Fruit fly (Drosophila melanogaster) whole organism, larva: ENCODE results near the gene CG43845.
A peak's percentile ranks its signal among the peaks of the same experiment; 100 is the strongest.

Experiments
- noc ChIP-seq: fragments of 200-800 bp; sonication (Bioruptor generic); optimal IDR thresholded peaks from 3 replicates; lab custom pipeline; 2019; ENCODE audit warnings: missing biosample characterization, mild to moderate bottlenecking, missing genetic modification characterization, moderate library complexity

CG43845 gene

DNA sequence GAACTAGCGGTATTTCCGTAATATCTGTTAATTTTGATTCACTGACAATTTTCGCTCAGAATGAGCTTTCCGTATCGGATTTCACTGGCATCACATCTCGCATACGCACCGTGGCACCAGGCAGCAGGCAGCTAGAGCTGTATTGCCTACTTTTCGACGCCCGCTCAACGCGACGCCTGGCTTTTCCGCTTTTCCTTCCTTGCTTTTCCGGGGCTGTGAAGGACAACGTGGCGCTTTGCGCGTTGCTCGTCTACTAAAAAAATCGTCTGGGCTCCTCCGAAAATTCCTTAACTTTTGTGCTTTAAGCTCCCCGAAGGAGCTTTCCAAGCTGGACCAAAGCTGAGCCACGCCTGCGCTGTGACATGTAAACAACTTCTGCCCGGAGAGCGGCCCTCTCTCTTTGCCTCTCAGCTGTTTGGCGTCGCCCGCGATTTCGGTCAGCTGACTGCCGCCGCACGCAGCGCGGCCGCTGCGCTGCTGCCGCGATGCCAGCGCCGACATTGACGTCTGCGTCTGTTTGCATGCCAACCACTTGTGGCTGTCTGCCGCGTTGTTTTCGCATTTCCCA lies at the start of gene CG43845, which contains the start of gene Nmdar1:
TSS of gene CG43845 (minus strand) at position 51 of the 568 bp plus-strand sequence.
TSS of gene Nmdar1 (minus strand) at position 259 of the 568 bp plus-strand sequence.
- no peak for TF ChIP-seq noc (tag; lab: Kevin White, UChicago)

DNA sequence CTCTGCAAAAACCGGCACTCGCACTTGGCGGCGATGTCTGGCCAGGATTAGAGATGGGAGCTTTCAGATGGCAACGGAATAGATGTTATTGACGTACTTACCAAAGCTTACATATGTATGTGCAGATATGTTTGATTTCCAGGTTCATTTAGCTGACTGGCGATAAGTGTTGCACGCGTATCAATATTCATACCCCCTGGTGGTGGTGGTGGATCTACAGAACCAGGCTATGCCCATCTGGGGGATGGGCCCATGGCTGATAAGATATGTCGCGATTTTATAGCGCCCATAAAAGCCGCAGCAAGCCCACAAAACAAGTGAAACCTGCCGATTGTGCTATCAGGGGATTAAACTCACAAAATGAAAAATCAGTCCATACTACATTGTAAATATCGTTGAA lies 48.8 kb upstream of the CG43845 start:
- no peak for TF ChIP-seq noc (tag; lab: Kevin White, UChicago)

DNA sequence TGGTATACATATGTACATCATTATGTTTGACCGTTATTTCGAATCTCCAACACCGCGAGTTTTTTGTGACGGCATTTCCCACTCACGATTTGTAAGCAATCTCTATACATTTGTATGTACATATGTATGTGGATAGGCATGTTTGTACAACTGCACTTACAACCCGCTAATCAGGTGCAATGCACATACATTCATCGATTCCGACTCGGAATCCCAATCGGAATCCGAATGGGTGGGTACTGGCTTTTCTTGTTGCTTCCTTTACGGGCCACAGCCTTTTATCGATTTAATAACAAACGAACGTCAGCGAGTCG lies 48.5 kb upstream of the CG43845 start:
- TF ChIP-seq noc (tag; lab: Kevin White, UChicago): no peak

DNA sequence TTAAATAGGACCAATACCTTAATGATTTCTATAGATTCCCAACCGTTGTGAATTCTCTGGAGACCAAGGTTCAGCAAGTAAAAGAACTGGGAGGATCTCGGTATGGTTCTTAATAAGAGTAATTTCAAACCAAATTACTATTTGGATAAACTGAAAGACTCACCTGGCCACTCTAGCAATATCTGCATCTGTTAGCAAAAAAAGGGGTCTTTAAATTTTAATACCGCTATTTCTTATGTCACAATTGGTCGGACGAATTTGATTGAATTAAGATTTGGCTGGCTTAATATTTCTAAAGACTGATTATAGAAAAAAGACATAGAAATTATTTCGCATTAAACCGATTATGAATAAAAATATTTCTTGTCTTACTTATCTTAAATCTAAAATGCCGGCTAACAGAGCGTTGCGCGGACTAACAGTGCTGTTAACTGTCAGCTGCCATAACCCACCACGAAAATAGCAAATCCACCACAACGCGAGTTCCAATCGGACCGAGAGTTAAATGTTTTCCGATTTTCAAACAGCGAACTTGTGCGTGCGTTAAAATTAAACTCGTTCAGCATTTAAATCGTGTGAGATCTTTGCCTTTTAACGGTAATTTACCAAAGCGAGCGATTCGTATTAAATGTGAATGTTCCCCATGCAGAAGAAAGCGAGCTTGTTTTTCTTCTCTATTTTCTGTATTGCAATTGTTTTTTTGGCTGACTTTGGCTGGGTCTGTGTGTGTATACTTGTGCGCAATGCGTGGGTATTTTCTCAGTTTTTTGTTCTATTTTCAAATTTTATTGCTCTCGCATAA lies 47.9 kb upstream of the CG43845 start, which contains the start of gene CRMP:
TSS of gene CRMP (plus strand) at position 474 of the 802 bp plus-strand sequence.
- TF ChIP-seq noc (tag; lab: Kevin White, UChicago): no peak

DNA sequence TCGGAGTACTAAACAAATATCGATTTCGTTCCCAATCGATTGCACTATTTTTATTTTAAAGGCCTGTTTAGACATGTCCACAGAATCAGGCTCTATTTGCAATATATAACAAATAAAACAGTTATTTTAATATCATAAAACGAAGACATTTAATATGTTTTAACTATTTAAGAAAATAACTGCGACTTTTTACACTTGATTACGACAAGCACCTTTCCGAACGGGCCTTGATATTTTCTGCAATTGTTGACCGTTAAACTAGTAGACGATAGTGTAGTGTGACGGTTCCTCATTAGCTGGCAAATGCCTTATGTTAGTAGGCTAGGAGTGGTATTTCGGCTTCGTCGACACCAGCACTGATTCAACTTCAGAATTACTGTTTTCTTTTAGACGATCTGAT lies 45.7 kb upstream of the CG43845 start, which contains the start of the genes CG2931 and Rheb:
TSS of gene CG2931 (minus strand) at position 26 of the 400 bp plus-strand sequence.
TSS of gene Rheb (plus strand) at position 332 of the 400 bp plus-strand sequence.
- peak; percentile 23 for TF ChIP-seq noc (tag; lab: Kevin White, UChicago)

DNA sequence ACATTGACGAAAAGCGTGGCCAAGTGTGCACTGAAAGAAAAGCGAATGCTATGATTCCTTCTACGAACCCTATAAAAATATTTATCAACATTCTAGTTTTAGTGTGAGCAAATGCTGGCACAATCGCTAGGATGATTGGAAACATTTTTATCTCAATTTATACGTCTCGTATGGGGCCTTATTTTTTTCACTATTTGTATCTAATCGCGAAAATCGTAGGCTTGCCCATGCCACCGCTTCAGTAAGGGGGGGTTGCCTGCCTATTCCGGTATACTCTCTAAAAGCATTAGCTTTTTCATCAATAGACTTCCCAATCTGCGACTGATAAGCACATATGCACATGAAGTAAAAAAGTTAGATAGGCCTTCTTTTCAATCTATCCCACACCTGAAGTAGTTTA lies 42.7 kb upstream of the CG43845 start:
- TF ChIP-seq noc (tag; lab: Kevin White, UChicago): peak; percentile 88

DNA sequence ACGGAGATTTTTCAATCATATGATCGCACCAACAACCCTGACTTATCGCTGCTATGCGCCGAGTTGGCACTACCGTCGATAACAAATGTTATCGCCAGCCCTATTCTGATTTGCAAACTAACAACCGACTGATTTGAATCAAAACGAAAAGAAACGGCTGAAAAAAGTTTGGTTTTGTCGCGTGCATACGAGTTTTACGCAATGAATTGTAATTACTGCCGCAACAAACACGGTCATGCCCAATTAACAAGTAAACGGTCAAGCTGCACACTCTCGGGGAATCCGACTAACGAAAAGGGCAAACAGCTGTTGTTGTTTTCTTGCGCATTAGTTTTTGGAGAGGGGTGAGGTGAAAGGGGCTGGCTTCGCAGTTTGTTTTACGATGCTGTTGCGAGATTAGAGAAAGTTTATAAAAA lies 41.9 kb upstream of the CG43845 start, which contains the start of the genes CG14671 and CG12746:
TSS of gene CG14671 (minus strand) at position 41 of the 416 bp plus-strand sequence.
TSS of gene CG12746 (plus strand) at position 91 of the 416 bp plus-strand sequence.
- no peak for TF ChIP-seq noc (tag; lab: Kevin White, UChicago)

DNA sequence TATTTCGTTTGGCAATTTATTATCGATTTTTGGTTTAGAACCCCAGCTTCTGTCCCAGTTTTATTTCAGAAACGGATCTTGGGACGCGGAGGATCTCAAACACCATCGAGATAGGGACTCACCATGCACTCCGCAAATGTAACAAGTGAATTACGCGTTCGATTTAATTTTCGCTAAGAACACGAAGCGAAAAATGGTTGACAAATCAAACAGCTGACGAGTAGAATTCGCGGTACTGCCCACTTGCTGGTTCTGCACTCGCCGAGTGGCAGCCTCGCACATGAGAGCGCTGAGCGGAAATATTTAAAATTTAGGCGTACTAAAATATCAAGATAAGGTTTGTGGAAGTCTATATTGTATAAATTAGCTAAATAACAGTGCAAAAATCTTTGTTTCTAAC lies 40.5 kb upstream of the CG43845 start, which contains the start of gene Pi4KIIalpha:
TSS of gene Pi4KIIalpha (minus strand) at position 233 of the 400 bp plus-strand sequence.
- no peak for TF ChIP-seq noc (tag; lab: Kevin White, UChicago)

DNA sequence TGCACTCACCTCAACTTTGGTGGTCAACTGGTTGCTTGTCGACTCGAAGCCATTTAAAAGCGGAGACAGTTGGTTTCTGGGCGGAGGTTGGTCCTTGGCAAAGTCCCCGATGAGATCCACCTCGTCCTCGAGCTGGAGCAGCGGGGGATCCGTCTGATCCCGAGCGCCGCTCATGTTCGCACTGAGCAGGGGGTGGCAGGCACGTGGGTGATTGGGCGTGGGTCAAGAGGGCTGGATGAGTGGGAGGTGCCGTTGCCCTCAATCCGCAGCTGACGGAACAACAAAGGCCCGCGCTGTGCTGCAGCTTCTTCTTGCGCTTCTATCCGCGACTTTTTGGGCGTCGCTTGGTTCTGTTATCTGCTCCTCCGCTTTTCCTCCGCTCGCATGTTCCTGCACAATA lies 40.0 kb upstream of the CG43845 start:
- no peak for TF ChIP-seq noc (tag; lab: Kevin White, UChicago)

DNA sequence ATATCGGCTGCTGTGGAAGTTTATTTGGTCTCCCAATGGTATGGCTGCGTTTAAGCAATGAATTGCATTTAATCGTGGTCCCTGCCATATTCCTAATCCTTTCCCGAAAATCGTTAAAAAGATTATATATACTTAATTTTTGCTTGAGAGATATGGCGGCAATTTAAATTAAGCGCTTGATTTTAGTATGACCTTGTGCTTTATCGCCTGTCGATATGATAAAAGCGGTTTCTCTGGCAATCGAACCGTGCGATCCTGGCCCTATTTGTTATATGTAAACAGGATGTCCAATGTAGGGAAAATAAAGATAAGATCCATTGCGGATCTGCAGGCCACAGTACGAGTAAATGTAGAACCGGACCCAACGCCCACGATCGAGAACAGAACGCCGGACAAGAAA lies 31.9 kb upstream of the CG43845 start, which contains the start of gene Snm1:
TSS of gene Snm1 (plus strand) at position 233 of the 400 bp plus-strand sequence.
- TF ChIP-seq noc (tag; lab: Kevin White, UChicago): no peak

DNA sequence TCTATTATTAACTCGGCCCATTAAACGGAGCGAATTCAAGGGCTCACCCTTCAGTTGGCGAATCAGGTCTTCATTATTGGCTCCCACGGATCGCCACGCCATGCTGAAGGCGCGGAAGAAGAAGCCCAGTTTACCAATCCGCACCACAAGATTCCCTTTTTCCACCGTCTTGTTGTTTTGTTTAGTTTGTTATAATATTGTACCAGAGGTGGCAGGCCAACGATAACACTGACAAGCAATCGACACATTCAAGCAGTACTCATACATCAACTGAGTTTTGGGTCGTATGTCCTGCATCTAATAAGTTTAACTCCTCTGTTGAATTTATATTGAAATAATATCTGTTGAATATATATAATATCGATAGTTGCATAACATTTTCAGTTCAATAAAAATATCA lies 31.2 kb upstream of the CG43845 start, which contains the start of gene Pcmt:
TSS of gene Pcmt (minus strand) at position 235 of the 400 bp plus-strand sequence.
- no peak for TF ChIP-seq noc (tag; lab: Kevin White, UChicago)

DNA sequence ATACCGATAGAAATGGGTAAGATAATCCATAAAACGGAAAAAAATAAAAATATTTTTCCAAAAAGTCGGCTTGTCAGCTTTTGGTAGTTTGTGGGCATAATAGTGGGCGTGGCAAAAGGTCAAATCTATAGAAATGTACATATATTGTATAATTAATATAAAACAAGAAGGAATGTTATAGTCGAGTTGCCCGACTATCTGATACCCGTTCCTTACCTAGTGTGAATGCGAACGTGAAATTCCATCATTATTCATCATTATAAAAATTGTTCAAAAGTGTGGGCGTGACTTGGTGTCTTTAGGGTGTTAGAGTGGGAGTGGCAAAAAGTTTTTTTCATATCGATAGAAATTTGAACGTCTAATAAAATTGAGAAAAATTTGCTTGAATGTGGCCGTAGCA lies 28.7 kb upstream of the CG43845 start:
- TF ChIP-seq noc (tag; lab: Kevin White, UChicago): no peak

DNA sequence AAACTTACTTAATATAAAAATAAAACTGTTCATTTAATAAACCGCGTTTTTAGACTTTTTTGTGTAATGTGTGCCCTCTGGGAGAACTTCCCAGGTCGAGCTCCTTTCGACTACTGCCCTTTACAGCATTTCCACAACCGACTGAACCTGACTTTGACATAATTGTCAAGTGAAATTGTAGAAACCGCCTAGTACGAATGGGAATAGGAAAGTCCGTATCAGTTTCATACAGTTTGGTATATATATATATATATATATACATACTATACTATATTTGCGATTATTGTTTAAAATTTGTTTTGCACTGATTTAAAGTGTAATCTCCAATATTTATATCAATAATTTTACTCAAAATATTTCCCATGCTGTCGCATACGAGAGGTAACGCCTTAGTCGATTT lies 28.1 kb upstream of the CG43845 start, which contains the start of gene mia:
TSS of gene mia (minus strand) at position 101 of the 400 bp plus-strand sequence.
- TF ChIP-seq noc (tag; lab: Kevin White, UChicago): no peak

DNA sequence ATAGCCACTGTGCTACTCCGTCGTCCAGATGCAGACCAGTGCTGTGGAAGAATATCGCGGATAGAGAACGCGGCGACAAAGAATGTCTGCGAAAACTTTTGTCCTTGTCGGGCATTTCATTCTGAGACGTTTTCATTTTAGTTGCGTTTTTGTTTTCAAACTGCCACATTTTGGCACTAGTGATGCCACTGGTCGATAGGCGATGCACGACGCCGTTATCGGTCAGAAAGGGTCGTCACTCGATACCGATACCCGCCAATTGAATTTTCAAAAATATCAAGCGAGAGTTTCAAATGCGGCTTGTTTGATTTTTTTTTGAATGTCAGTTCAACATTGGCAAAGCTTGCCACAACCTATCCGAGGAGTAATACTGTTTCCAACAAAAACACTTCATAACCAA lies 27.5 kb upstream of the CG43845 start:
- TF ChIP-seq noc (tag; lab: Kevin White, UChicago): no peak

DNA sequence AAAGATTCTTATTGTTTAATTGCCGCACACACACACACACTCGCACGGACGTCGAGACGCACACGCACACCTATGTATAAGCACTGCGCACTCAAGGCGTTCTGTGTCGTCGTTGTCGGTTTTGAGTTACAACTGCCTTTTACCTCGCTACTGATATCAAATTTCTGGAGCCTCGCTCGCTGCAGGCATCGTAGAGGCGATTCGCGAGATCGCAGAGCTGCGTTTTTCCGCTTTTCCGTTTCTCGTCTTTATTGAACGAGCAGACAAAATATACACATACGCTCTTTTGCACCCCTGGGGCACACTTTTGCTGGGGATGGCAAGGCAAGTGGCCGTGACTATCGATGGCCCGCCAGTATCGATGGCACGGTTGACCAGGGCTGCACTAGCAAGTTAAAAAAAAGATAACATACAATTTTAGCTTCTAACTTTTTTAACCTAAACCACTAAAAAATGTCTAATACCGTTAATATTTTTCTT lies 24.6 kb upstream of the CG43845 start, which contains the start of gene CG2519:
TSS of gene CG2519 (minus strand) at position 312 of the 480 bp plus-strand sequence.
- TF ChIP-seq noc (tag; lab: Kevin White, UChicago): no peak

DNA sequence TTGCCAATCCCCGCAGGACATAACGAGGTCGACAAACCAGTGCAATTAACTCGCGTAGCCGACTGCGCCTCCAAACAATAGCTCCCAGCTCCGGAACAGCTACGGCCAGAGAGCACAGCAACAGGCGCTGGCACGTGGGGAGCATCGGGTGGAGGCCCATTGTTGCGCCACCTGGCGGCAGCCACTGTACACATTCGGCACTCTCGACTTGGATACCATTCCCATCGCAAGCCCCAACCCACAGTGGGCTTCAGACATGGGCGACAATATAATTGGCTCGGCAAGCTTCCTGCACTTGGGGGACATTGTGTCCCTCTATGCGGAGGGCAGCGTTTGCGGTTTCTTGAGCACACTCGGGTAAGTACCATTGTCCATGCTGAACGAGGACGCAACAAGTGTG lies 4.6 kb upstream of the CG43845 start:
- TF ChIP-seq noc (tag; lab: Kevin White, UChicago): no peak
